Fruit fly (Drosophila melanogaster) whole organism, embryonic: ENCODE data around the gene Jhbp2.

Experiments used
- Asciz ChIP-seq: fragments of 200-800 bp; sonication (Bioruptor generic); optimal IDR thresholded peaks from 2 replicates; lab custom pipeline; 2017; ENCODE audit warnings: missing biosample characterization, mild to moderate bottlenecking, missing genetic modification characterization, missing genetic modification reagents
- CG10267 ChIP-seq: fragments of 200-800 bp; sonication (Bioruptor generic); optimal IDR thresholded peaks from 2 replicates; lab custom pipeline; 2018; ENCODE audit warnings: missing biosample characterization, mild to moderate bottlenecking, missing genetic modification characterization, moderate library complexity
- CG10543 ChIP-seq: fragments of 200-800 bp; sonication (Bioruptor generic); optimal IDR thresholded peaks from 3 replicates; lab custom pipeline; 2017; ENCODE audit warnings: missing biosample characterization, mild to moderate bottlenecking, missing genetic modification characterization, moderate library complexity
- CG12391 ChIP-seq: fragments of 200-800 bp; sonication (Bioruptor generic); optimal IDR thresholded peaks from 3 replicates; lab custom pipeline; 2018; ENCODE audit warnings: missing biosample characterization, mild to moderate bottlenecking, missing genetic modification characterization, moderate library complexity
- CG12744 ChIP-seq: fragments of 200-800 bp; sonication (Bioruptor generic); optimal IDR thresholded peaks from 2 replicates; lab custom pipeline; 2016; ENCODE audit warnings: missing biosample characterization, missing genetic modification characterization
- CG13296 ChIP-seq: fragments of 200-800 bp; sonication (Bioruptor generic); optimal IDR thresholded peaks from 3 replicates; lab custom pipeline; 2018; ENCODE audit warnings: missing biosample characterization, mild to moderate bottlenecking, missing genetic modification characterization
- CG13424 ChIP-seq: fragments of 200-800 bp; sonication (Bioruptor generic); optimal IDR thresholded peaks from 2 replicates; lab custom pipeline; 2019; ENCODE audit warnings: missing biosample characterization, mild to moderate bottlenecking, missing genetic modification characterization, moderate library complexity
- CG15269 ChIP-seq: fragments of 200-800 bp; sonication (Bioruptor generic); optimal IDR thresholded peaks from 2 replicates; lab custom pipeline; 2018; ENCODE audit warnings: missing biosample characterization, mild to moderate bottlenecking, missing genetic modification characterization, moderate library complexity
- CG16813 ChIP-seq: fragments of 200-800 bp; sonication (Bioruptor generic); IDR thresholded peaks from 3 replicates; pipeline ENCODE4 v1.3.6; 2022; ENCODE audit warnings: missing biosample characterization, missing genetic modification characterization; ENCODE audit not compliant: partially characterized antibody
- CG16863 ChIP-seq: fragments of 200-800 bp; sonication (Bioruptor generic); optimal IDR thresholded peaks from 3 replicates; lab custom pipeline; 2016; ENCODE audit warnings: missing biosample characterization, missing genetic modification characterization
- CG17912 ChIP-seq: fragments of 200-800 bp; sonication (Bioruptor generic); optimal IDR thresholded peaks from 2 replicates; lab custom pipeline; 2018; ENCODE audit warnings: missing biosample characterization, mild to moderate bottlenecking, missing genetic modification characterization
- CG2678 ChIP-seq: fragments of 200-800 bp; sonication (Bioruptor generic); optimal IDR thresholded peaks from 3 replicates; lab custom pipeline; 2019; ENCODE audit warnings: missing biosample characterization, mild to moderate bottlenecking, missing genetic modification characterization, moderate library complexity
- CG4328 ChIP-seq: fragments of 200-800 bp; sonication (Bioruptor generic); optimal IDR thresholded peaks from 3 replicates; lab custom pipeline; 2017; ENCODE audit warnings: missing biosample characterization, missing genetic modification reagents, missing genetic modification characterization
- CG6654 ChIP-seq: fragments of 200-800 bp; sonication (Bioruptor generic); optimal IDR thresholded peaks from 2 replicates; lab custom pipeline; 2017; ENCODE audit warnings: missing biosample characterization, mild to moderate bottlenecking, missing genetic modification characterization
- CG7556 ChIP-seq: fragments of 200-800 bp; sonication (Bioruptor generic); optimal IDR thresholded peaks from 2 replicates; lab custom pipeline; 2017; ENCODE audit warnings: missing biosample characterization, mild to moderate bottlenecking, missing genetic modification characterization
- CoRest ChIP-seq: fragments of 200-800 bp; sonication (Bioruptor generic); optimal IDR thresholded peaks from 3 replicates; lab custom pipeline; 2018; ENCODE audit warnings: missing biosample characterization, mild to moderate bottlenecking, missing genetic modification characterization, moderate library complexity
- E2f2 ChIP-seq: fragments of 200-800 bp; sonication (Bioruptor generic); IDR thresholded peaks from 2 replicates; pipeline ENCODE4 v1.3.6; 2022; ENCODE audit warnings: missing biosample characterization, missing genetic modification characterization
- H2.0 ChIP-seq: fragments of 200-800 bp; sonication (Bioruptor generic); IDR thresholded peaks from 2 replicates; pipeline ENCODE4 v1.3.6; 2022; ENCODE audit warnings: missing biosample characterization, missing genetic modification characterization
- HLH54F ChIP-seq: fragments of 200-800 bp; sonication (Bioruptor generic); optimal IDR thresholded peaks from 3 replicates; lab custom pipeline; 2016; ENCODE audit warnings: missing biosample characterization, missing genetic modification characterization
- Mad ChIP-seq: fragments of 200-800 bp; sonication (Bioruptor generic); optimal IDR thresholded peaks from 2 replicates; lab custom pipeline; 2016; ENCODE audit warnings: missing biosample characterization, missing genetic modification characterization
- Mes4 ChIP-seq: fragments of 200-800 bp; sonication (Bioruptor generic); optimal IDR thresholded peaks from 2 replicates; lab custom pipeline; 2016; ENCODE audit warnings: missing biosample characterization, missing genetic modification characterization
- NC2β ChIP-seq: fragments of 200-800 bp; sonication (Bioruptor generic); optimal IDR thresholded peaks from 2 replicates; lab custom pipeline; 2016; ENCODE audit warnings: missing biosample characterization, missing genetic modification characterization
- Pdp1 ChIP-seq, 2 experiments: fragments of 200-800 bp; sonication (Bioruptor generic); optimal IDR thresholded peaks; 3 replicates each; lab custom pipeline; 2016; ENCODE audit warnings: missing biosample characterization in 2 of 2, missing genetic modification characterization in 2 of 2, mild to moderate bottlenecking in 1 of 2, moderate library complexity in 1 of 2
- Sry-δ ChIP-seq: fragments of 200-800 bp; sonication (Bioruptor generic); optimal IDR thresholded peaks from 2 replicates; lab custom pipeline; 2016; ENCODE audit warnings: missing biosample characterization, missing genetic modification characterization
- Xrp1 ChIP-seq: fragments of 200-800 bp; sonication (Bioruptor generic); IDR thresholded peaks from 2 replicates; pipeline ENCODE4 v1.3.6; 2022; ENCODE audit warnings: missing biosample characterization, missing genetic modification characterization
- abd-A ChIP-seq: fragments of 200-800 bp; sonication (Bioruptor generic); optimal IDR thresholded peaks from 3 replicates; lab custom pipeline; 2019; ENCODE audit warnings: missing biosample characterization, mild to moderate bottlenecking, missing genetic modification characterization, moderate library complexity
- bowl ChIP-seq: fragments of 200-800 bp; sonication (Bioruptor generic); IDR thresholded peaks from 2 replicates; pipeline ENCODE4 v1.3.6; 2022; ENCODE audit warnings: missing biosample characterization, missing genetic modification characterization
- chinmo ChIP-seq: fragments of 200-800 bp; sonication (Bioruptor generic); IDR thresholded peaks from 4 replicates; pipeline ENCODE4 v1.3.6; 2022; ENCODE audit warnings: missing biosample characterization, missing genetic modification characterization; ENCODE audit not compliant: partially characterized antibody
- en ChIP-seq: fragments of 200-800 bp; sonication (Bioruptor generic); optimal IDR thresholded peaks from 2 replicates; lab custom pipeline; 2016; ENCODE audit warnings: missing biosample characterization, missing genetic modification characterization
- eve ChIP-seq, 2 experiments: fragments of >200 bp; optimal IDR thresholded peaks; 2 replicates each; lab custom pipeline; 2017; ENCODE audit warnings: missing biosample characterization in 2 of 2, missing genetic modification characterization in 2 of 2
- exex ChIP-seq: fragments of 200-800 bp; sonication (Bioruptor generic); optimal IDR thresholded peaks from 4 replicates; lab custom pipeline; 2018; ENCODE audit warnings: missing biosample characterization, mild to moderate bottlenecking, missing genetic modification characterization, moderate library complexity
- fd96Cb ChIP-seq: fragments of 200-800 bp; sonication (Bioruptor generic); optimal IDR thresholded peaks from 2 replicates; lab custom pipeline; 2018; ENCODE audit warnings: missing biosample characterization, mild to moderate bottlenecking, missing genetic modification characterization, moderate library complexity
- gcm ChIP-seq: fragments of 200-800 bp; sonication (Bioruptor generic); optimal IDR thresholded peaks from 2 replicates; lab custom pipeline; 2019; ENCODE audit warnings: missing biosample characterization, mild to moderate bottlenecking, missing genetic modification characterization, moderate library complexity
- gem ChIP-seq: fragments of 200-800 bp; sonication (Bioruptor generic); optimal IDR thresholded peaks from 2 replicates; lab custom pipeline; 2019; ENCODE audit warnings: missing biosample characterization, mild to moderate bottlenecking, missing genetic modification characterization, moderate library complexity
- grau ChIP-seq: fragments of 200-800 bp; optimal IDR thresholded peaks from 3 replicates; lab custom pipeline; 2019; ENCODE audit warnings: missing biosample characterization, mild to moderate bottlenecking, missing genetic modification characterization, moderate library complexity
- hth ChIP-seq: fragments of >200 bp; optimal IDR thresholded peaks from 2 replicates; lab custom pipeline; 2017; ENCODE audit warnings: inconsistent platforms
- insv ChIP-seq, 2 experiments: fragments of 200-800 bp; sonication (Bioruptor generic); optimal IDR thresholded peaks; 3 replicates each; lab custom pipeline; 2016 to 2018; ENCODE audit warnings: missing biosample characterization in 2 of 2, missing genetic modification characterization in 2 of 2
- ken ChIP-seq: fragments of 200-800 bp; sonication (Bioruptor generic); IDR thresholded peaks from 3 replicates; pipeline ENCODE4 v1.3.6; 2022; ENCODE audit warnings: missing biosample characterization, missing genetic modification characterization
- mirr ChIP-seq: fragments of 200-800 bp; sonication (Bioruptor generic); optimal IDR thresholded peaks from 3 replicates; lab custom pipeline; 2018; ENCODE audit warnings: missing biosample characterization, mild to moderate bottlenecking, missing genetic modification characterization
- nmo ChIP-seq: fragments of 200-800 bp; sonication (Bioruptor generic); optimal IDR thresholded peaks from 2 replicates; lab custom pipeline; 2018; ENCODE audit warnings: missing biosample characterization, mild to moderate bottlenecking, missing genetic modification characterization, moderate library complexity
- onecut ChIP-seq: fragments of 200-800 bp; sonication (Bioruptor generic); IDR thresholded peaks from 2 replicates; pipeline ENCODE4 v1.3.6; 2022; ENCODE audit warnings: missing biosample characterization, missing genetic modification characterization
- otp ChIP-seq: fragments of 200-800 bp; sonication (Bioruptor generic); IDR thresholded peaks from 3 replicates; pipeline ENCODE4, ENCODE4 v1.3.6; 2022; ENCODE audit warnings: missing biosample characterization, missing genetic modification characterization
- sd ChIP-seq: fragments of 200-800 bp; sonication (Bioruptor generic); optimal IDR thresholded peaks from 3 replicates; lab custom pipeline; 2018; ENCODE audit warnings: missing biosample characterization, mild to moderate bottlenecking, missing genetic modification characterization, moderate library complexity
- sens ChIP-seq: fragments of 200-800 bp; sonication (Bioruptor generic); peaks from one replicate; lab custom pipeline; 2016; ENCODE audit warnings: missing biosample characterization, missing genetic modification characterization
- slou ChIP-seq: fragments of 200-800 bp; sonication (Bioruptor generic); optimal IDR thresholded peaks from 3 replicates; lab custom pipeline; 2016; ENCODE audit warnings: missing biosample characterization, missing genetic modification characterization
- sob ChIP-seq: fragments of 200-800 bp; sonication (Bioruptor generic); IDR thresholded peaks from 2 replicates; pipeline ENCODE4 v1.3.6; 2022; ENCODE audit warnings: missing biosample characterization, missing genetic modification characterization
- sqz ChIP-seq: fragments of 200-800 bp; sonication (Bioruptor generic); optimal IDR thresholded peaks from 3 replicates; lab custom pipeline; 2018; ENCODE audit warnings: missing biosample characterization, mild to moderate bottlenecking, missing genetic modification characterization
- ttk ChIP-seq: fragments of 200-800 bp; sonication (Bioruptor generic); IDR thresholded peaks from 2 replicates; pipeline ENCODE4 v2.1.2; 2022; ENCODE audit warnings: missing biosample characterization, missing genetic modification characterization
- zfh1 ChIP-seq: fragments of 200-800 bp; sonication (Bioruptor generic); IDR thresholded peaks from 3 replicates; pipeline ENCODE4 v1.3.6; 2022; ENCODE audit warnings: missing biosample characterization, missing genetic modification characterization

The Jhbp2 gene

dm6 chr3R:4995549-4996277 is 34.6 kb upstream of the Jhbp2 start (continued):
- TF ChIP-seq chinmo (GFP tag; lab: Robert Waterston, UW) (peak; percentile 54; the same call in 1 of the 4 replicates), CG17912 (GFP tag; lab: Kevin White, UChicago) (no peak), CG10543 (GFP tag; lab: Kevin White, UChicago) (peak; percentile 23), gem (tag; lab: Kevin White, UChicago) (peak; percentile 51), mirr (peak; percentile 10), grau (peak; percentile 0), sens (GFP tag; lab: Kevin White, UChicago) (peak; percentile 91), CG2678 (tag; lab: Kevin White, UChicago) (peak; percentile 21), ttk (GFP tag; lab: Robert Waterston, UW) (no peak), HLH54F (GFP tag; lab: Kevin White, UChicago) (no peak), sd (tag; lab: Kevin White, UChicago) (peak; percentile 47), onecut (GFP tag; lab: Robert Waterston, UW) (no peak; the same call in 1 of the 2 replicates), CG16863 (GFP tag; lab: Kevin White, UChicago) (peak; percentile 5), Sry-δ (GFP tag; lab: Kevin White, UChicago) (no peak), abd-A (tag; lab: Kevin White, UChicago) (peak; percentile 13), CoRest (tag; lab: Kevin White, UChicago) (peak; percentile 10), en (GFP tag; lab: Kevin White, UChicago) (no peak), CG13424 (tag; lab: Kevin White, UChicago) (peak; percentile 8), Mad (GFP tag; lab: Kevin White, UChicago) (peak; percentile 16), H2.0 (GFP tag; lab: Robert Waterston, UW) (0 out of 2 replicates have a peak, but pooled peaks have one; percentile 13), CG13296 (GFP tag; lab: Kevin White, UChicago) (peak; percentile 12), slou (GFP tag; lab: Kevin White, UChicago) (no peak), otp (GFP tag; lab: Robert Waterston, UW) (0 out of 3 replicates have a peak, but pooled peaks have one; percentile 13), eve (GFP tag; optimal IDR thresholded peaks at IDR 0.05; lab: Kevin White, UChicago) (peak in 1 of 2 experiments; percentile 72), gcm (GFP tag; lab: Kevin White, UChicago) (peak; percentile 38), Xrp1 (peak; percentile 55; the same call in 1 of the 2 replicates), CG10267 (tag; lab: Kevin White, UChicago) (no peak), ken (peak; percentile 35; the same call in 1 of the 3 replicates), sqz (peak; percentile 32), Mes4 (GFP tag; lab: Kevin White, UChicago) (no peak), CG12744 (GFP tag; lab: Kevin White, UChicago) (no peak), CG7556 (GFP tag; lab: Kevin White, UChicago) (peak; percentile 21), CG4328 (peak; percentile 34), exex (peak; percentile 3), E2f2 (GFP tag; lab: Robert Waterston, UW) (no peak), sob (no peak), Asciz (GFP tag; lab: Kevin White, UChicago) (peak; percentile 18), fd96Cb (peak; percentile 35), CG6654 (GFP tag; lab: Kevin White, UChicago) (peak; percentile 22), CG12391 (tag; lab: Kevin White, UChicago) (peak; percentile 10), bowl (GFP tag; lab: Robert Waterston, UW) (0 out of 2 replicates have a peak, but pooled peaks have one; percentile 7), insv (GFP tag; optimal IDR thresholded peaks at IDR 0.05; lab: Kevin White, UChicago) (no peak), NC2β (GFP tag; lab: Kevin White, UChicago) (no peak), zfh1 (GFP tag; lab: Robert Waterston, UW) (peak; percentile 53; the same call in 2 of the 3 replicates), CG16813 (no peak), nmo (peak; percentile 24), hth (lab: Kevin White, UChicago) (no peak), Pdp1 (GFP tag; optimal IDR thresholded peaks at IDR 0.05; lab: Kevin White, UChicago) (peak in 1 of 2 experiments; percentile 48), CG15269 (no peak)
